Fruit fly (Drosophila melanogaster) whole organism, embryonic: ENCODE results near the gene CG13085.

Experiments
- Antp ChIP-seq: fragments of 200-800 bp; sonication (Bioruptor generic); optimal IDR thresholded peaks from 3 replicates; lab custom pipeline; 2016; ENCODE audit warnings: missing biosample characterization, missing genetic modification characterization
- Asciz ChIP-seq: fragments of 200-800 bp; sonication (Bioruptor generic); optimal IDR thresholded peaks from 2 replicates; lab custom pipeline; 2017; ENCODE audit warnings: missing biosample characterization, mild to moderate bottlenecking, missing genetic modification characterization, missing genetic modification reagents
- Atf-2 ChIP-seq: fragments of 200-800 bp; sonication (Bioruptor generic); optimal IDR thresholded peaks from 2 replicates; lab custom pipeline; 2016; ENCODE audit warnings: missing biosample characterization, missing genetic modification characterization
- Bdp1 ChIP-seq: fragments of 200-800 bp; sonication (Bioruptor generic); optimal IDR thresholded peaks from 3 replicates; lab custom pipeline; 2016; ENCODE audit warnings: missing biosample characterization, missing genetic modification characterization
- CG1024 ChIP-seq: fragments of 200-800 bp; sonication (Bioruptor generic); IDR thresholded peaks from 2 replicates; pipeline ENCODE4 v1.3.6; 2022; ENCODE audit warnings: missing biosample characterization, missing genetic modification characterization
- CG10267 ChIP-seq: fragments of 200-800 bp; sonication (Bioruptor generic); optimal IDR thresholded peaks from 2 replicates; lab custom pipeline; 2018; ENCODE audit warnings: missing biosample characterization, mild to moderate bottlenecking, missing genetic modification characterization, moderate library complexity
- CG11093 ChIP-seq: fragments of 200-800 bp; sonication (Bioruptor generic); IDR thresholded peaks from 3 replicates; pipeline ENCODE4 v1.3.6; 2022; ENCODE audit warnings: missing biosample characterization, missing genetic modification characterization
- CG11723 ChIP-seq: fragments of 200-800 bp; sonication (Bioruptor generic); optimal IDR thresholded peaks from 2 replicates; lab custom pipeline; 2017; ENCODE audit warnings: missing biosample characterization, mild to moderate bottlenecking, missing genetic modification characterization
- CG12391 ChIP-seq: fragments of 200-800 bp; sonication (Bioruptor generic); optimal IDR thresholded peaks from 3 replicates; lab custom pipeline; 2018; ENCODE audit warnings: missing biosample characterization, mild to moderate bottlenecking, missing genetic modification characterization, moderate library complexity
- CG14860 ChIP-seq: fragments of 200-800 bp; sonication (Bioruptor generic); IDR thresholded peaks from 3 replicates; pipeline ENCODE4 v1.3.6; 2022; ENCODE audit warnings: missing biosample characterization, missing genetic modification characterization; ENCODE audit not compliant: partially characterized antibody
- CG16813 ChIP-seq: fragments of 200-800 bp; sonication (Bioruptor generic); IDR thresholded peaks from 3 replicates; pipeline ENCODE4 v1.3.6; 2022; ENCODE audit warnings: missing biosample characterization, missing genetic modification characterization; ENCODE audit not compliant: partially characterized antibody
- CG18262 ChIP-seq: fragments of 200-800 bp; optimal IDR thresholded peaks from 3 replicates; lab custom pipeline; 2019; ENCODE audit warnings: missing biosample characterization, mild to moderate bottlenecking, missing genetic modification characterization, moderate library complexity
- CG1832 ChIP-seq: fragments of 200-800 bp; sonication (Bioruptor generic); optimal IDR thresholded peaks from 2 replicates; lab custom pipeline; 2017; ENCODE audit warnings: missing biosample characterization, mild to moderate bottlenecking, missing genetic modification characterization, inconsistent platforms
- CG18619 ChIP-seq: fragments of 200-800 bp; sonication (Bioruptor generic); optimal IDR thresholded peaks from 3 replicates; lab custom pipeline; 2017; ENCODE audit warnings: missing biosample characterization, mild to moderate bottlenecking, missing genetic modification characterization
- CG2875 ChIP-seq: fragments of 200-800 bp; sonication (Bioruptor generic); optimal IDR thresholded peaks from 2 replicates; lab custom pipeline; 2017; ENCODE audit warnings: missing biosample characterization, mild to moderate bottlenecking, missing genetic modification characterization, missing genetic modification reagents
- CG31388 ChIP-seq: fragments of 200-800 bp; sonication (Bioruptor generic); optimal IDR thresholded peaks from 2 replicates; lab custom pipeline; 2016; ENCODE audit warnings: missing biosample characterization, missing genetic modification characterization
- CG34224 ChIP-seq: fragments of 200-800 bp; sonication (Bioruptor generic); IDR thresholded peaks from 3 replicates; pipeline ENCODE4 v1.3.6; 2022; ENCODE audit warnings: missing biosample characterization, missing genetic modification characterization; ENCODE audit not compliant: partially characterized antibody
- CG34422 ChIP-seq: fragments of 200-800 bp; sonication (Bioruptor generic); IDR thresholded peaks from 3 replicates; pipeline ENCODE4 v1.3.6; 2022; ENCODE audit warnings: missing biosample characterization, missing genetic modification characterization
- CG8765 ChIP-seq: fragments of 200-800 bp; sonication (Bioruptor generic); IDR thresholded peaks from 2 replicates; pipeline ENCODE4 v1.3.6; 2022; ENCODE audit warnings: missing biosample characterization, missing genetic modification characterization
- CG8924 ChIP-seq: fragments of 200-800 bp; optimal IDR thresholded peaks from 3 replicates; lab custom pipeline; 2019; ENCODE audit warnings: missing biosample characterization, mild to moderate bottlenecking, missing genetic modification characterization, moderate library complexity
- CoRest ChIP-seq: fragments of 200-800 bp; sonication (Bioruptor generic); optimal IDR thresholded peaks from 3 replicates; lab custom pipeline; 2018; ENCODE audit warnings: missing biosample characterization, mild to moderate bottlenecking, missing genetic modification characterization, moderate library complexity
- E2f2 ChIP-seq: fragments of 200-800 bp; sonication (Bioruptor generic); IDR thresholded peaks from 2 replicates; pipeline ENCODE4 v1.3.6; 2022; ENCODE audit warnings: missing biosample characterization, missing genetic modification characterization
- HHEX ChIP-seq: fragments of 200-800 bp; sonication (Bioruptor generic); optimal IDR thresholded peaks from 3 replicates; lab custom pipeline; 2017; ENCODE audit warnings: missing biosample characterization, mild to moderate bottlenecking, missing genetic modification characterization, missing genetic modification reagents
- HLH4C ChIP-seq: fragments of 200-800 bp; sonication (Bioruptor generic); IDR thresholded peaks from 3 replicates; pipeline ENCODE4 v1.3.6; 2022; ENCODE audit warnings: missing biosample characterization, missing genetic modification characterization; ENCODE audit not compliant: partially characterized antibody
- Hmr ChIP-seq: fragments of 200-800 bp; sonication (Bioruptor generic); optimal IDR thresholded peaks from 3 replicates; lab custom pipeline; 2017; ENCODE audit warnings: mild to moderate bottlenecking, missing biosample characterization, missing genetic modification reagents, missing genetic modification characterization
- Hr51 ChIP-seq, 2 experiments: fragments of 200-800 bp; sonication (Bioruptor generic); optimal IDR thresholded peaks; 2 replicates in 1 of 2; 3 replicates in 1 of 2; lab custom pipeline; 2016 to 2018; ENCODE audit warnings: missing biosample characterization in 2 of 2, missing genetic modification characterization in 2 of 2, mild to moderate bottlenecking in 1 of 2, moderate library complexity in 1 of 2
- Med ChIP-seq: fragments of 200-800 bp; sonication (Bioruptor generic); peaks from one replicate; lab custom pipeline; 2016; ENCODE audit warnings: missing biosample characterization, missing genetic modification characterization, mild to moderate bottlenecking, inconsistent platforms, moderate library complexity
- Meics ChIP-seq: fragments of 200-800 bp; sonication (Bioruptor generic); optimal IDR thresholded peaks from 2 replicates; lab custom pipeline; 2017; ENCODE audit warnings: missing biosample characterization, mild to moderate bottlenecking, missing genetic modification characterization
- Opbp ChIP-seq: fragments of 200-800 bp; sonication (Bioruptor generic); IDR thresholded peaks from 3 replicates; pipeline ENCODE4 v1.3.6; 2022; ENCODE audit warnings: missing biosample characterization, missing genetic modification characterization; ENCODE audit not compliant: partially characterized antibody
- Optix ChIP-seq: fragments of 200-800 bp; sonication (Bioruptor generic); IDR thresholded peaks from 3 replicates; pipeline ENCODE4 v1.3.6; 2022; ENCODE audit warnings: missing biosample characterization, missing genetic modification characterization
- Six4 ChIP-seq: fragments of 200-800 bp; sonication (Bioruptor generic); optimal IDR thresholded peaks from 2 replicates; lab custom pipeline; 2016; ENCODE audit warnings: missing biosample characterization, missing genetic modification characterization
- Sox100B ChIP-seq: fragments of 200-800 bp; sonication (Bioruptor generic); optimal IDR thresholded peaks from 3 replicates; lab custom pipeline; 2018; ENCODE audit warnings: missing biosample characterization, mild to moderate bottlenecking, missing genetic modification characterization
- Stat92E ChIP-seq, 3 experiments: fragments of >200 bp in 2 of 3; fragments of 200-800 bp in 1 of 3; sonication (Bioruptor generic) in 1 of 3; optimal IDR thresholded peaks; 2 replicates each; lab custom pipeline; 2017 to 2019; ENCODE audit warnings: missing biosample characterization in 3 of 3, missing genetic modification characterization in 3 of 3, mild to moderate bottlenecking in 1 of 3, moderate library complexity in 1 of 3
- TFAM ChIP-seq: fragments of 200-800 bp; sonication (Bioruptor generic); optimal IDR thresholded peaks from 2 replicates; lab custom pipeline; 2017; ENCODE audit warnings: missing biosample characterization, missing genetic modification characterization, inconsistent platforms
- az2 ChIP-seq: fragments of 200-800 bp; sonication (Bioruptor generic); optimal IDR thresholded peaks from 3 replicates; lab custom pipeline; 2016; ENCODE audit warnings: missing biosample characterization, missing genetic modification characterization
- bsh ChIP-seq, 2 experiments: fragments of 200-800 bp; sonication (Bioruptor generic); optimal IDR thresholded peaks; 2 replicates each; lab custom pipeline; 2017 to 2018; ENCODE audit warnings: mild to moderate bottlenecking in 2 of 2, missing biosample characterization in 2 of 2, missing genetic modification characterization in 2 of 2, moderate library complexity in 1 of 2
- da ChIP-seq: fragments of 200-800 bp; sonication (Bioruptor generic); optimal IDR thresholded peaks from 2 replicates; lab custom pipeline; 2016; ENCODE audit warnings: missing biosample characterization, missing genetic modification characterization
- disco-r ChIP-seq: fragments of 200-800 bp; sonication (Bioruptor generic); optimal IDR thresholded peaks from 2 replicates; lab custom pipeline; 2016; ENCODE audit warnings: missing biosample characterization, missing genetic modification characterization
- exex ChIP-seq: fragments of 200-800 bp; sonication (Bioruptor generic); optimal IDR thresholded peaks from 4 replicates; lab custom pipeline; 2018; ENCODE audit warnings: missing biosample characterization, mild to moderate bottlenecking, missing genetic modification characterization, moderate library complexity
- knrl ChIP-seq: fragments of 200-800 bp; sonication (Bioruptor generic); IDR thresholded peaks from 3 replicates; pipeline ENCODE4 v1.3.6; 2022; ENCODE audit warnings: missing biosample characterization, missing genetic modification characterization; ENCODE audit not compliant: partially characterized antibody
- otp ChIP-seq: fragments of 200-800 bp; sonication (Bioruptor generic); IDR thresholded peaks from 3 replicates; pipeline ENCODE4, ENCODE4 v1.3.6; 2022; ENCODE audit warnings: missing biosample characterization, missing genetic modification characterization
- prd ChIP-seq, 3 experiments: fragments of >200 bp in 2 of 3; fragments of 200-800 bp in 1 of 3; sonication (Bioruptor generic) in 1 of 3; optimal IDR thresholded peaks in 2 of 3; IDR thresholded peaks in 1 of 3; 2 replicates in 2 of 3; 3 replicates in 1 of 3; pipeline versions ENCODE4 v1.3.6 to Lab custom; 2017 to 2022; ENCODE audit warnings: missing biosample characterization in 1 of 3, missing genetic modification characterization in 1 of 3
- row ChIP-seq: fragments of 200-800 bp; sonication (Bioruptor generic); IDR thresholded peaks from 3 replicates; pipeline ENCODE4 v1.3.6; 2022; ENCODE audit warnings: missing biosample characterization, missing genetic modification characterization
- sob ChIP-seq: fragments of 200-800 bp; sonication (Bioruptor generic); IDR thresholded peaks from 2 replicates; pipeline ENCODE4 v1.3.6; 2022; ENCODE audit warnings: missing biosample characterization, missing genetic modification characterization
- tup ChIP-seq: fragments of 200-800 bp; sonication (Bioruptor generic); optimal IDR thresholded peaks from 2 replicates; lab custom pipeline; 2016; ENCODE audit warnings: missing biosample characterization, mild to moderate bottlenecking, missing genetic modification characterization, moderate library complexity
- unc-4 ChIP-seq: fragments of 200-800 bp; sonication (Bioruptor generic); IDR thresholded peaks from 2 replicates; pipeline ENCODE4 v1.3.6; 2022; ENCODE audit warnings: missing biosample characterization, missing genetic modification characterization; ENCODE audit not compliant: partially characterized antibody

The CG13085 gene

dm6 chr2L:19444734-19445140 lies 20.9 kb downstream of the CG13085 start, which contains the start of gene Hs2st (continued):
- no peak for TF ChIP-seq CG14860
- no peak for TF ChIP-seq CG34224 (GFP tag; lab: Robert Waterston, UW)
- TF ChIP-seq da (GFP tag; lab: Kevin White, UChicago) = peak; percentile 94
- peak; percentile 59; the same call in 2 of the 3 replicates for TF ChIP-seq knrl (GFP tag; lab: Robert Waterston, UW)
- TF ChIP-seq CG8765 = peak; percentile 91
- peak; percentile 91 for TF ChIP-seq Bdp1 (GFP tag; lab: Kevin White, UChicago)
- TF ChIP-seq Six4 (GFP tag; lab: Kevin White, UChicago) = peak; percentile 90
- peak; percentile 90 for TF ChIP-seq CG18619 (GFP tag; lab: Kevin White, UChicago)
- peak; percentile 79; the same call in 2 of the 3 replicates for TF ChIP-seq otp
- TF ChIP-seq prd (optimal IDR thresholded peaks at IDR 0.05; lab: Kevin White, UChicago) = no peak
- peak; percentile 97 for TF ChIP-seq prd (GFP tag; IDR thresholded peaks at IDR 0.05; lab: Robert Waterston, UW)
- TF ChIP-seq Opbp (GFP tag; lab: Robert Waterston, UW) = 0 out of 3 replicates have a peak, but pooled peaks have one; percentile 53
- TF ChIP-seq CG2875 (GFP tag; lab: Kevin White, UChicago) = peak; percentile 81
- TF ChIP-seq tup (GFP tag; lab: Kevin White, UChicago) = peak; percentile 91
- peak; percentile 87 for TF ChIP-seq disco-r (GFP tag; lab: Kevin White, UChicago)
- peak; percentile 62 for TF ChIP-seq Asciz (GFP tag; lab: Kevin White, UChicago)
- no peak for TF ChIP-seq Sox100B
- TF ChIP-seq Hmr (GFP tag; lab: Kevin White, UChicago) = peak; percentile 95
- TF ChIP-seq Stat92E (GFP tag; optimal IDR thresholded peaks at IDR 0.05; lab: Kevin White, UChicago) = peak in 1 of 3 experiments; percentile 59
- TF ChIP-seq CG1832 = no peak
- peak; percentile 52; the same call in 2 of the 3 replicates for TF ChIP-seq CG16813 (GFP tag; lab: Robert Waterston, UW)
- peak; percentile 84 for TF ChIP-seq CG18262 (tag; lab: Kevin White, UChicago)
- no peak for TF ChIP-seq HLH4C
- peak; percentile 90 for TF ChIP-seq Optix (GFP tag; lab: Robert Waterston, UW)
- peak; percentile 84 for TF ChIP-seq HHEX
- TF ChIP-seq Atf-2 (GFP tag; lab: Kevin White, UChicago) = peak; percentile 96
- TF ChIP-seq CG10267 (tag; lab: Kevin White, UChicago) = peak; percentile 99
- TF ChIP-seq bsh (GFP tag; optimal IDR thresholded peaks at IDR 0.05; lab: Kevin White, UChicago) = peak; percentile 34 to 86
- peak; percentile 57 for TF ChIP-seq exex (tag; lab: Kevin White, UChicago)

- TF ChIP-seq CG34422 (GFP tag; lab: Robert Waterston, UW) (peak; percentile 96; the same call in 2 of the 3 replicates), unc-4 (GFP tag; lab: Robert Waterston, UW) (no peak), E2f2 (GFP tag; lab: Robert Waterston, UW) (peak; percentile 75), sob (GFP tag; lab: Robert Waterston, UW) (0 out of 2 replicates have a peak, but pooled peaks have one; percentile 29), CG12391 (tag; lab: Kevin White, UChicago) (peak; percentile 16), CG11723 (GFP tag; lab: Kevin White, UChicago) (peak; percentile 3), prd (optimal IDR thresholded peaks at IDR 0.05; lab: Kevin White, UChicago) (no peak), prd (GFP tag; IDR thresholded peaks at IDR 0.05; lab: Robert Waterston, UW) (peak; percentile 26; the same call in 2 of the 3 replicates), Antp (GFP tag; lab: Kevin White, UChicago) (peak; percentile 1), CG11093 (GFP tag; lab: Robert Waterston, UW) (0 out of 3 replicates have a peak, but pooled peaks have one; percentile 35), row (peak; percentile 73), CG1024 (0 out of 2 replicates have a peak, but pooled peaks have one; percentile 2), TFAM (GFP tag; lab: Kevin White, UChicago) (no peak), Med (GFP tag; lab: Kevin White, UChicago) (peak; percentile 63), Hr51 (GFP tag; optimal IDR thresholded peaks at IDR 0.05; lab: Kevin White, UChicago) (peak in 1 of 2 experiments; percentile 20), CG31388 (GFP tag; lab: Kevin White, UChicago) (no peak), az2 (GFP tag; lab: Kevin White, UChicago) (peak; percentile 22), CoRest (tag; lab: Kevin White, UChicago) (peak; percentile 1), CG8924 (tag; lab: Kevin White, UChicago) (no peak), Meics (GFP tag; lab: Kevin White, UChicago) (peak; percentile 23)
Observed at dm6 chr2L:19452535-19453317, 28.9 kb downstream of the CG13085 start.
